Worm (Caenorhabditis elegans): ENCODE data around the gene ZK867.2.

Gene ZK867.2

ce11 chrX:7233127-7234073 lies 26.9 kb downstream of the ZK867.2 start (continued):
- TF ChIP-seq zip-11 (GFP tag; IDR thresholded peaks at IDR 0.05) (no peak), nhr-41 (GFP tag; IDR thresholded peaks at IDR 0.05) (no peak), attf-4 (tag; optimal IDR thresholded peaks at IDR 0.05) (no peak), lim-7 (GFP tag; IDR thresholded peaks at IDR 0.05) (no peak), aly-2 (tag; optimal IDR thresholded peaks at IDR 0.05) (no peak), lin-29 (GFP tag; IDR thresholded peaks at IDR 0.05) (no peak), hmg-1.1 (GFP tag; IDR thresholded peaks at IDR 0.05) (no peak), dpl-1 (GFP tag; optimal IDR thresholded peaks at IDR 0.05) (no peak), fkh-10 (GFP tag; optimal IDR thresholded peaks at IDR 0.05) (no peak), saeg-2 (GFP tag; IDR thresholded peaks at IDR 0.05) (no peak), nhr-42 (GFP tag; IDR thresholded peaks at IDR 0.05) (no peak), F49E8.2 (tag; optimal IDR thresholded peaks at IDR 0.05; ENCODE audit: borderline replicate concordance) (no peak), F10B5.3 (tag; optimal IDR thresholded peaks at IDR 0.05) (no peak), lin-38 (GFP tag; IDR thresholded peaks at IDR 0.05) (no peak), zag-1 (tag; optimal IDR thresholded peaks at IDR 0.05) (no peak), mes-2 (tag; optimal IDR thresholded peaks at IDR 0.05; ENCODE audit: poor library complexity, severe bottlenecking) (peak; percentile 5), pha-4 (GFP tag; IDR thresholded peaks at IDR 0.05) (no peak), pha-4 (tag; optimal IDR thresholded peaks at IDR 0.05) (peak; percentile 4), zfp-2 (tag; optimal IDR thresholded peaks at IDR 0.05) (no peak), lsy-2 (tag; optimal IDR thresholded peaks at IDR 0.05) (peak in 1 of 2 experiments; percentile 8), D1046.2 (GFP tag; IDR thresholded peaks at IDR 0.05) (no peak), jun-1 (tag; optimal IDR thresholded peaks at IDR 0.05) (no peak), daf-19 (GFP tag; conservative IDR thresholded peaks at IDR 0.05) (no peak), Y5F2A.4 (GFP tag; optimal IDR thresholded peaks at IDR 0.05) (no peak), T20F7.1 (GFP tag; optimal IDR thresholded peaks at IDR 0.05) (no peak), Y105C5A.15 (GFP tag; IDR thresholded peaks at IDR 0.05) (no peak), snpc-1.2 (GFP tag; IDR thresholded peaks at IDR 0.05) (no peak), rbr-2 (tag; optimal IDR thresholded peaks at IDR 0.05) (no peak), hif-1 (tag; optimal IDR thresholded peaks at IDR 0.05) (no peak), hlh-30 (tag; optimal IDR thresholded peaks at IDR 0.05; ENCODE audit: insufficient read depth) (peak; percentile 38), ama-1 (optimal IDR thresholded peaks at IDR 0.05) (peak; percentile 35), lin-15B (tag; optimal IDR thresholded peaks at IDR 0.05) (no peak), aha-1 (tag) (peak; percentile 90), nhr-10 (tag; optimal IDR thresholded peaks at IDR 0.05) (peak; percentile 15), madf-5 (GFP tag; IDR thresholded peaks at IDR 0.05) (no peak), pqm-1 (tag; optimal IDR thresholded peaks at IDR 0.05) (peak; percentile 54), dmd-9 (GFP tag; IDR thresholded peaks at IDR 0.05) (no peak), mdt-29 (GFP tag; IDR thresholded peaks at IDR 0.05) (no peak), zip-2 (tag; optimal IDR thresholded peaks at IDR 0.05) (no peak), ztf-11 (tag; optimal IDR thresholded peaks at IDR 0.05) (no peak), nhr-48 (tag; optimal IDR thresholded peaks at IDR 0.05) (no peak), nhr-6 (tag; optimal IDR thresholded peaks at IDR 0.05) (peak; percentile 32), ztf-7 (tag; optimal IDR thresholded peaks at IDR 0.05) (no peak), F44E2.7 (GFP tag; IDR thresholded peaks at IDR 0.05) (no peak), dmd-6 (GFP tag; IDR thresholded peaks at IDR 0.05) (peak; percentile 68)
